Fruit fly (Drosophila melanogaster) whole organism, adult: ENCODE results near the gene Ltn1.

Source experiments
- CG11617 ChIP-seq: fragments of 200-800 bp; sonication (Bioruptor generic); optimal IDR thresholded peaks from 2 replicates; lab custom pipeline; 2017; ENCODE audit warnings: mild to moderate bottlenecking, missing biosample characterization, missing genetic modification reagents, missing genetic modification characterization
- CG12768 ChIP-seq: fragments of 200-800 bp; sonication (Bioruptor generic); optimal IDR thresholded peaks from 2 replicates; lab custom pipeline; 2017; ENCODE audit warnings: missing biosample characterization, missing genetic modification characterization, mild to moderate bottlenecking, moderate library complexity, missing genetic modification reagents
- CG14711 ChIP-seq: fragments of 200-800 bp; sonication (Bioruptor generic); optimal IDR thresholded peaks from 2 replicates; lab custom pipeline; 2018; ENCODE audit warnings: missing biosample characterization, mild to moderate bottlenecking, missing genetic modification characterization, moderate library complexity
- CG33017 ChIP-seq: fragments of 200-800 bp; sonication (Bioruptor generic); optimal IDR thresholded peaks from 2 replicates; lab custom pipeline; 2018; ENCODE audit warnings: missing biosample characterization, mild to moderate bottlenecking, missing genetic modification characterization, moderate library complexity
- CG5204 ChIP-seq: fragments of 200-800 bp; sonication (Bioruptor generic); optimal IDR thresholded peaks from 2 replicates; lab custom pipeline; 2016; ENCODE audit warnings: missing biosample characterization, missing genetic modification characterization
- CG7045 ChIP-seq: fragments of 200-800 bp; sonication (Bioruptor generic); optimal IDR thresholded peaks from 2 replicates; lab custom pipeline; 2017; ENCODE audit warnings: missing biosample characterization, mild to moderate bottlenecking, missing genetic modification characterization
- CG7101 ChIP-seq: fragments of 200-800 bp; sonication (Bioruptor generic); optimal IDR thresholded peaks from 2 replicates; lab custom pipeline; 2018; ENCODE audit warnings: missing biosample characterization, mild to moderate bottlenecking, missing genetic modification characterization, moderate library complexity
- Clk ChIP-seq: fragments of 200-800 bp; sonication (Bioruptor generic); optimal IDR thresholded peaks from 2 replicates; lab custom pipeline; 2017; ENCODE audit warnings: missing biosample characterization, missing genetic modification characterization
- Crg-1 ChIP-seq: fragments of 200-800 bp; sonication (Bioruptor generic); optimal IDR thresholded peaks from 2 replicates; lab custom pipeline; 2016; ENCODE audit warnings: missing biosample characterization, missing genetic modification characterization
- Hr96 ChIP-seq: fragments of 200-800 bp; sonication (Bioruptor generic); optimal IDR thresholded peaks from 2 replicates; lab custom pipeline; 2016; ENCODE audit warnings: missing biosample characterization, missing genetic modification characterization
- Mnt ChIP-seq: fragments of 200-800 bp; sonication (Bioruptor generic); optimal IDR thresholded peaks from 2 replicates; lab custom pipeline; 2016; ENCODE audit warnings: missing biosample characterization, mild to moderate bottlenecking, missing genetic modification characterization
- bab1 ChIP-seq: fragments of 200-800 bp; sonication (Bioruptor generic); optimal IDR thresholded peaks from 3 replicates; lab custom pipeline; 2019; ENCODE audit warnings: missing biosample characterization, mild to moderate bottlenecking, missing genetic modification characterization, moderate library complexity
- cic ChIP-seq: fragments of 200-800 bp; sonication (Bioruptor generic); optimal IDR thresholded peaks from 2 replicates; lab custom pipeline; 2017; ENCODE audit warnings: missing biosample characterization, mild to moderate bottlenecking, missing genetic modification characterization, moderate library complexity
- cnc ChIP-seq, 2 experiments: fragments of >200 bp; optimal IDR thresholded peaks; 2 replicates each; lab custom pipeline; 2017
- kay ChIP-seq: fragments of 200-800 bp; sonication (Bioruptor generic); peaks from one replicate; lab custom pipeline; 2016; ENCODE audit warnings: missing biosample characterization, missing genetic modification characterization, borderline replicate concordance
- ovo ChIP-seq: fragments of 200-800 bp; sonication (Bioruptor generic); optimal IDR thresholded peaks from 2 replicates; lab custom pipeline; 2016; ENCODE audit warnings: missing biosample characterization, missing genetic modification characterization
- pad ChIP-seq: fragments of 200-800 bp; sonication (Bioruptor generic); optimal IDR thresholded peaks from 3 replicates; lab custom pipeline; 2017; ENCODE audit warnings: missing biosample characterization, missing genetic modification characterization, mild to moderate bottlenecking, moderate library complexity, missing genetic modification reagents
- tj ChIP-seq: fragments of 200-800 bp; sonication (Bioruptor generic); optimal IDR thresholded peaks from 3 replicates; lab custom pipeline; 2017; ENCODE audit warnings: missing biosample characterization, mild to moderate bottlenecking, missing genetic modification characterization, moderate library complexity
- toe ChIP-seq: fragments of 200-800 bp; sonication (Bioruptor generic); optimal IDR thresholded peaks from 2 replicates; lab custom pipeline; 2016; ENCODE audit warnings: missing biosample characterization, missing genetic modification characterization

Ltn1 gene

dm6 chr3L:19496600-19496999 is 55.5 kb downstream of the Ltn1 start:
- TF ChIP-seq pad (GFP tag; lab: Kevin White, UChicago): no peak

- peak; percentile 60 for TF ChIP-seq CG7045 (GFP tag; lab: Kevin White, UChicago)
- TF ChIP-seq toe: no peak
- TF ChIP-seq kay (GFP tag; lab: Kevin White, UChicago): peak; percentile 81
- TF ChIP-seq bab1: no peak
- peak; percentile 75 for TF ChIP-seq cic (GFP tag; lab: Kevin White, UChicago)
- peak; percentile 96 for TF ChIP-seq tj (GFP tag; lab: Kevin White, UChicago)
- TF ChIP-seq Mnt: no peak
- TF ChIP-seq Clk: no peak
- TF ChIP-seq CG7101 (tag; lab: Kevin White, UChicago): peak; percentile 10
- no peak for TF ChIP-seq cnc (optimal IDR thresholded peaks at IDR 0.05; lab: Kevin White, UChicago)
- peak; percentile 28 for TF ChIP-seq CG12768 (GFP tag; lab: Kevin White, UChicago)
- peak; percentile 9 for TF ChIP-seq pad (GFP tag; lab: Kevin White, UChicago)
- peak; percentile 27 for TF ChIP-seq CG14711
These were observed 56.0 kb downstream of the Ltn1 start for dm6 chr3L:19495991-19496588.

dm6 chr3L:19494954-19495353 is 57.1 kb downstream of the Ltn1 start:
- no peak for TF ChIP-seq Clk
- no peak for TF ChIP-seq ovo (GFP tag; lab: Kevin White, UChicago)
- no peak for TF ChIP-seq cic (GFP tag; lab: Kevin White, UChicago)
- no peak for TF ChIP-seq CG7045 (GFP tag; lab: Kevin White, UChicago)
- TF ChIP-seq Hr96: no peak
- TF ChIP-seq CG11617 (GFP tag; lab: Kevin White, UChicago): no peak
- no peak for TF ChIP-seq Crg-1 (GFP tag; lab: Kevin White, UChicago)
- TF ChIP-seq bab1: no peak
- TF ChIP-seq CG5204: no peak
- TF ChIP-seq toe: no peak
- TF ChIP-seq CG7101 (tag; lab: Kevin White, UChicago): no peak
- no peak for TF ChIP-seq Mnt
- TF ChIP-seq CG33017 (tag; lab: Kevin White, UChicago): no peak
- no peak for TF ChIP-seq CG14711
- TF ChIP-seq tj (GFP tag; lab: Kevin White, UChicago): no peak
